Fruit fly (Drosophila melanogaster) whole organism, embryonic: ENCODE results near the gene GstO2.

Experiments
- B-H1 ChIP-seq: fragments of 200-800 bp; sonication (Bioruptor generic); IDR thresholded peaks from 3 replicates; pipeline ENCODE4 v1.3.6; 2022; ENCODE audit warnings: missing biosample characterization, missing genetic modification characterization
- BEAF-32 ChIP-seq: fragments of 200-800 bp; sonication (Bioruptor generic); optimal IDR thresholded peaks from 3 replicates; lab custom pipeline; 2017; ENCODE audit warnings: missing biosample characterization, missing genetic modification characterization, mild to moderate bottlenecking, moderate library complexity, missing genetic modification reagents
- CG10979 ChIP-seq: fragments of 200-800 bp; sonication (Bioruptor generic); optimal IDR thresholded peaks from 2 replicates; lab custom pipeline; 2018; ENCODE audit warnings: missing biosample characterization, mild to moderate bottlenecking, missing genetic modification characterization, moderate library complexity
- CG11247 ChIP-seq: fragments of 200-800 bp; sonication (Bioruptor generic); IDR thresholded peaks from 2 replicates; pipeline ENCODE4 v1.3.6; 2022; ENCODE audit warnings: missing biosample characterization, missing genetic modification characterization
- CG14050 ChIP-seq: fragments of 200-800 bp; sonication (Bioruptor generic); IDR thresholded peaks from 3 replicates; pipeline ENCODE4 v1.3.6; 2022; ENCODE audit warnings: missing biosample characterization, missing genetic modification characterization
- CG15073 ChIP-seq: fragments of 200-800 bp; sonication (Bioruptor generic); optimal IDR thresholded peaks from 2 replicates; lab custom pipeline; 2016; ENCODE audit warnings: missing biosample characterization, missing genetic modification characterization
- CG15479 ChIP-seq: fragments of 200-800 bp; sonication (Bioruptor generic); optimal IDR thresholded peaks from 3 replicates; lab custom pipeline; 2019; ENCODE audit warnings: missing biosample characterization, mild to moderate bottlenecking, missing genetic modification characterization, moderate library complexity
- CG18011 ChIP-seq: fragments of 200-800 bp; sonication (Bioruptor generic); optimal IDR thresholded peaks from 2 replicates; lab custom pipeline; 2017; ENCODE audit warnings: missing biosample characterization, missing genetic modification characterization, mild to moderate bottlenecking, moderate library complexity, missing genotype
- CG18262 ChIP-seq: fragments of 200-800 bp; optimal IDR thresholded peaks from 3 replicates; lab custom pipeline; 2019; ENCODE audit warnings: missing biosample characterization, mild to moderate bottlenecking, missing genetic modification characterization, moderate library complexity
- CG32532 ChIP-seq: fragments of 200-800 bp; sonication (Bioruptor generic); IDR thresholded peaks from 2 replicates; pipeline ENCODE4 v1.3.6; 2022; ENCODE audit warnings: missing biosample characterization, missing genetic modification characterization
- CG42726 ChIP-seq: fragments of 200-800 bp; sonication (Bioruptor generic); IDR thresholded peaks from 2 replicates; pipeline ENCODE4 v1.3.6; 2022; ENCODE audit warnings: missing biosample characterization, missing genetic modification characterization; ENCODE audit not compliant: partially characterized antibody
- CG8944 ChIP-seq: fragments of 200-800 bp; sonication (Bioruptor generic); optimal IDR thresholded peaks from 3 replicates; lab custom pipeline; 2016; ENCODE audit warnings: missing biosample characterization, missing genetic modification characterization
- CTCF ChIP-seq: fragments of 200-800 bp; sonication (Bioruptor generic); optimal IDR thresholded peaks from 2 replicates; lab custom pipeline; 2017; ENCODE audit warnings: missing biosample characterization, mild to moderate bottlenecking, missing genetic modification characterization, moderate library complexity
- Camta ChIP-seq: fragments of 200-800 bp; sonication (Bioruptor generic); optimal IDR thresholded peaks from 2 replicates; lab custom pipeline; 2016; ENCODE audit warnings: missing biosample characterization, missing genetic modification characterization
- D ChIP-seq, 2 experiments: fragments of 200-800 bp in 1 of 2; fragments of >200 bp in 1 of 2; sonication (Bioruptor generic) in 1 of 2; optimal IDR thresholded peaks; 2 replicates in 1 of 2; 3 replicates in 1 of 2; lab custom pipeline; 2017; ENCODE audit warnings: mild to moderate bottlenecking in 1 of 2, missing biosample characterization in 1 of 2, missing genetic modification characterization in 1 of 2, missing genetic modification reagents in 1 of 2
- Doc2 ChIP-seq: fragments of 200-800 bp; sonication (Bioruptor generic); IDR thresholded peaks from 2 replicates; pipeline ENCODE4 v1.3.6; 2022; ENCODE audit warnings: missing biosample characterization, missing genetic modification characterization
- Drgx ChIP-seq: fragments of 200-800 bp; sonication (Bioruptor generic); IDR thresholded peaks from 2 replicates; pipeline ENCODE4 v1.3.6; 2022; ENCODE audit warnings: missing biosample characterization, missing genetic modification characterization
- Hr51 ChIP-seq, 2 experiments: fragments of 200-800 bp; sonication (Bioruptor generic); optimal IDR thresholded peaks; 2 replicates in 1 of 2; 3 replicates in 1 of 2; lab custom pipeline; 2016 to 2018; ENCODE audit warnings: missing biosample characterization in 2 of 2, missing genetic modification characterization in 2 of 2, mild to moderate bottlenecking in 1 of 2, moderate library complexity in 1 of 2
- MBD-R2 ChIP-seq: fragments of 200-800 bp; sonication (Bioruptor generic); IDR thresholded peaks from 2 replicates; pipeline ENCODE4 v1.3.6; 2022; ENCODE audit warnings: missing biosample characterization, missing genetic modification characterization
- Mes4 ChIP-seq: fragments of 200-800 bp; sonication (Bioruptor generic); optimal IDR thresholded peaks from 2 replicates; lab custom pipeline; 2016; ENCODE audit warnings: missing biosample characterization, missing genetic modification characterization
- NFAT ChIP-seq: fragments of 200-800 bp; sonication (Bioruptor generic); IDR thresholded peaks from 2 replicates; pipeline ENCODE4 v1.3.6; 2022; ENCODE audit warnings: missing biosample characterization, missing genetic modification characterization
- Sox100B ChIP-seq: fragments of 200-800 bp; sonication (Bioruptor generic); optimal IDR thresholded peaks from 3 replicates; lab custom pipeline; 2018; ENCODE audit warnings: missing biosample characterization, mild to moderate bottlenecking, missing genetic modification characterization
- Sox102F ChIP-seq: fragments of 200-800 bp; sonication (Bioruptor generic); optimal IDR thresholded peaks from 2 replicates; lab custom pipeline; 2018; ENCODE audit warnings: missing biosample characterization, mild to moderate bottlenecking, missing genetic modification characterization, moderate library complexity
- Stat92E ChIP-seq, 3 experiments: fragments of >200 bp in 2 of 3; fragments of 200-800 bp in 1 of 3; sonication (Bioruptor generic) in 1 of 3; optimal IDR thresholded peaks; 2 replicates each; lab custom pipeline; 2017 to 2019; ENCODE audit warnings: missing biosample characterization in 3 of 3, missing genetic modification characterization in 3 of 3, mild to moderate bottlenecking in 1 of 3, moderate library complexity in 1 of 3
- Trl ChIP-seq, 3 experiments: fragments of >200 bp in 2 of 3; fragments of 200-800 bp in 1 of 3; sonication (Bioruptor generic) in 1 of 3; optimal IDR thresholded peaks; 2 replicates in 1 of 3; 3 replicates in 2 of 3; lab custom pipeline; 2016 to 2017; ENCODE audit warnings: missing biosample characterization in 1 of 3, missing genetic modification characterization in 1 of 3
- az2 ChIP-seq: fragments of 200-800 bp; sonication (Bioruptor generic); optimal IDR thresholded peaks from 3 replicates; lab custom pipeline; 2016; ENCODE audit warnings: missing biosample characterization, missing genetic modification characterization
- cato ChIP-seq: fragments of 200-800 bp; sonication (Bioruptor generic); optimal IDR thresholded peaks from 2 replicates; lab custom pipeline; 2016; ENCODE audit warnings: missing biosample characterization, missing genetic modification characterization, borderline replicate concordance
- cg ChIP-seq: fragments of 200-800 bp; sonication (Bioruptor generic); optimal IDR thresholded peaks from 3 replicates; lab custom pipeline; 2019; ENCODE audit warnings: missing biosample characterization, mild to moderate bottlenecking, missing genetic modification characterization, moderate library complexity
- chinmo ChIP-seq: fragments of 200-800 bp; sonication (Bioruptor generic); IDR thresholded peaks from 4 replicates; pipeline ENCODE4 v1.3.6; 2022; ENCODE audit warnings: missing biosample characterization, missing genetic modification characterization; ENCODE audit not compliant: partially characterized antibody
- chm ChIP-seq: fragments of 200-800 bp; sonication (Bioruptor generic); IDR thresholded peaks from 2 replicates; pipeline ENCODE4 v1.3.6; 2022; ENCODE audit warnings: missing biosample characterization, missing genetic modification characterization
- disco-r ChIP-seq: fragments of 200-800 bp; sonication (Bioruptor generic); optimal IDR thresholded peaks from 2 replicates; lab custom pipeline; 2016; ENCODE audit warnings: missing biosample characterization, missing genetic modification characterization
- dm ChIP-seq: fragments of 200-800 bp; sonication (Bioruptor generic); optimal IDR thresholded peaks from 3 replicates; lab custom pipeline; 2016; ENCODE audit warnings: missing biosample characterization, missing genetic modification characterization
- esg ChIP-seq: fragments of 200-800 bp; sonication (Bioruptor generic); conservative IDR thresholded peaks from 2 replicates; pipeline ENCODE4 v1.3.6; 2022; ENCODE audit warnings: missing biosample characterization, missing genetic modification characterization
- lov ChIP-seq, 2 experiments: fragments of 200-800 bp in 1 of 2; fragments of >200 bp in 1 of 2; sonication (Bioruptor generic) in 1 of 2; IDR thresholded peaks in 1 of 2; optimal IDR thresholded peaks in 1 of 2; 2 replicates in 1 of 2; 3 replicates in 1 of 2; pipeline versions ENCODE4 v1.3.6 to Lab custom; 2017 to 2022; ENCODE audit warnings: missing biosample characterization in 1 of 2, missing genetic modification characterization in 1 of 2
- otp ChIP-seq: fragments of 200-800 bp; sonication (Bioruptor generic); IDR thresholded peaks from 3 replicates; pipeline ENCODE4, ENCODE4 v1.3.6; 2022; ENCODE audit warnings: missing biosample characterization, missing genetic modification characterization
- p53 ChIP-seq: fragments of 200-800 bp; sonication (Bioruptor generic); optimal IDR thresholded peaks from 2 replicates; lab custom pipeline; 2016; ENCODE audit warnings: missing biosample characterization, missing genetic modification characterization
- pros ChIP-seq: fragments of 200-800 bp; sonication (Bioruptor generic); optimal IDR thresholded peaks from 3 replicates; lab custom pipeline; 2019; ENCODE audit warnings: missing biosample characterization, mild to moderate bottlenecking, missing genetic modification characterization, moderate library complexity
- scrt ChIP-seq: fragments of 200-800 bp; sonication (Bioruptor generic); optimal IDR thresholded peaks from 2 replicates; lab custom pipeline; 2018; ENCODE audit warnings: missing biosample characterization, mild to moderate bottlenecking, missing genetic modification characterization, moderate library complexity
- sim ChIP-seq: fragments of 200-800 bp; sonication (Bioruptor generic); IDR thresholded peaks from 2 replicates; pipeline ENCODE4 v1.3.6; 2022; ENCODE audit warnings: missing biosample characterization, missing genetic modification characterization
- slbo ChIP-seq: fragments of 200-800 bp; sonication (Bioruptor generic); IDR thresholded peaks from 2 replicates; pipeline ENCODE4 v1.3.6; 2022; ENCODE audit warnings: missing biosample characterization, missing genetic modification characterization
- stc ChIP-seq: fragments of 200-800 bp; sonication (Bioruptor generic); IDR thresholded peaks from 2 replicates; pipeline ENCODE4 v1.3.6; 2022; ENCODE audit warnings: missing biosample characterization, missing genetic modification characterization
- tin ChIP-seq: fragments of 200-800 bp; sonication (Bioruptor generic); optimal IDR thresholded peaks from 3 replicates; lab custom pipeline; 2016; ENCODE audit warnings: missing biosample characterization, missing genetic modification characterization
- tio ChIP-seq: fragments of 200-800 bp; sonication (Bioruptor generic); optimal IDR thresholded peaks from 2 replicates; lab custom pipeline; 2017; ENCODE audit warnings: missing biosample characterization, missing genetic modification characterization, inconsistent platforms
- twi ChIP-seq: fragments of 200-800 bp; optimal IDR thresholded peaks from 2 replicates; lab custom pipeline; 2019; ENCODE audit warnings: missing biosample characterization, mild to moderate bottlenecking, missing genetic modification characterization, moderate library complexity
- tx ChIP-seq: fragments of 200-800 bp; sonication (Bioruptor generic); optimal IDR thresholded peaks from 2 replicates; lab custom pipeline; 2016; ENCODE audit warnings: missing biosample characterization, missing genetic modification characterization
- unc-4 ChIP-seq: fragments of 200-800 bp; sonication (Bioruptor generic); IDR thresholded peaks from 2 replicates; pipeline ENCODE4 v1.3.6; 2022; ENCODE audit warnings: missing biosample characterization, missing genetic modification characterization; ENCODE audit not compliant: partially characterized antibody
- usp ChIP-seq: fragments of >200 bp; optimal IDR thresholded peaks from 2 replicates; lab custom pipeline; 2017; ENCODE audit warnings: missing biosample characterization, missing genetic modification characterization
- wek ChIP-seq: fragments of 200-800 bp; sonication (Bioruptor generic); optimal IDR thresholded peaks from 3 replicates; lab custom pipeline; 2018; ENCODE audit warnings: missing biosample characterization, mild to moderate bottlenecking, missing genetic modification characterization, moderate library complexity

The GstO2 gene

DNA sequence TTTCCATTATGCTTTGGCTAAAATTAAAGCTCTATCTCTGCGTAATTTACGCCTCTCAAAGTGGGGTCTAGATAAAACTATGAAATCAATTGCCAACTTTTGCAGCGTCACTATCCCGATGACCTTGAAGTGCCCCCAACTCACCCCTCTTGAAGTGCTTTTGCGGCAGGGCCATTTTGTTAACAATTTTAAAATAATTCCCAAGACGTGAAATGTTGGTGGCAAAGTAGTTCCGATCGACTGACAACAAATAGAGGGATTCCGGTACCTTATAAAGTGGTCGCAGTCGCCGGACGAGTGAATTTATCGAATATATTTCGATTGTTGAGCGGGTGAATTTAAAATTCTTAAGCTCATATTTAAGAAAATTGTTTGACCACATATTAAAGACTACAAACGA is at the start of gene GstO2 (continued):
- TF ChIP-seq disco-r (GFP tag; lab: Kevin White, UChicago) (no peak), CG14050 (GFP tag; lab: Robert Waterston, UW) (no peak), dm (GFP tag; lab: Kevin White, UChicago) (no peak), CG18011 (GFP tag; lab: Kevin White, UChicago) (no peak), Sox100B (GFP tag; lab: Kevin White, UChicago) (no peak), Camta (GFP tag; lab: Kevin White, UChicago) (no peak), Mes4 (no peak), scrt (GFP tag; lab: Kevin White, UChicago) (no peak), tx (GFP tag; lab: Kevin White, UChicago) (no peak), Sox102F (GFP tag; lab: Kevin White, UChicago) (no peak), cato (GFP tag; lab: Kevin White, UChicago) (no peak), CG15073 (GFP tag; lab: Kevin White, UChicago) (no peak), Stat92E (GFP tag; optimal IDR thresholded peaks at IDR 0.05; lab: Kevin White, UChicago) (no peak), CG8944 (GFP tag; lab: Kevin White, UChicago) (no peak), B-H1 (GFP tag; lab: Robert Waterston, UW) (no peak)

DNA sequence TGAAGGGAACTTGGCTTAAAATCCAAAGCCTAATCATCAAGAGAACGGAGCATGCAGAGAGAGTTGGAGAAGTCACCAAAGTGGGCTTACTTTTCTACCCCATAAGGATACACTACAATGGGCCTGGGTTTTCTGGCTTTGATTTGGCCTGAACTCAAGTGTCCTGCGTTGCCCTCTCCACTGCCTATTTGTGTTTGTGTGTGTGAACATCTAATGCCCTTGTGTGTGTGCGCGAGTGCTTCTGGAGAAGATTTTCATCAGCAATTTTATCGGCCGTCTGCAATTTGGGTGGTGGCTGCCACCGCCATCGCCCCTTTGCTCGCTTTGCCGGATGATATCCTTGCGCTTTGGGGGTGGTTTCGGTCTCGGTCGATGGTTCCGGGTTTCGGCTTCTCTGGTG is 37.3 kb upstream of the GstO2 start:
- TF ChIP-seq usp (GFP tag; lab: Kevin White, UChicago) (no peak), wek (GFP tag; lab: Kevin White, UChicago) (no peak), Trl (optimal IDR thresholded peaks at IDR 0.05; lab: Kevin White, UChicago) (peak in 1 of 2 experiments; percentile 19), Trl (GFP tag; optimal IDR thresholded peaks at IDR 0.05; lab: Kevin White, UChicago) (no peak), MBD-R2 (GFP tag; lab: Robert Waterston, UW) (0 out of 2 replicates have a peak, but pooled peaks have one; percentile 12), slbo (GFP tag; lab: Robert Waterston, UW) (no peak), CG32532 (GFP tag; lab: Robert Waterston, UW) (peak; percentile 28; the same call in 1 of the 2 replicates), tin (GFP tag; lab: Kevin White, UChicago) (no peak), CG11247 (GFP tag; lab: Robert Waterston, UW) (no peak), CG42726 (GFP tag; lab: Robert Waterston, UW) (no peak), CG18262 (tag; lab: Kevin White, UChicago) (no peak), chinmo (GFP tag; lab: Robert Waterston, UW) (0 out of 4 replicates have a peak, but pooled peaks have one; percentile 17), tio (no peak), pros (GFP tag; lab: Kevin White, UChicago) (peak; percentile 92), sim (no peak), lov (optimal IDR thresholded peaks at IDR 0.05; lab: Kevin White, UChicago) (no peak), lov (GFP tag; IDR thresholded peaks at IDR 0.05; lab: Robert Waterston, UW) (0 out of 3 replicates have a peak, but pooled peaks have one; percentile 14), stc (GFP tag; lab: Robert Waterston, UW) (no peak), Hr51 (GFP tag; optimal IDR thresholded peaks at IDR 0.05; lab: Kevin White, UChicago) (no peak), unc-4 (no peak), CG15479 (GFP tag; lab: Kevin White, UChicago) (no peak), cg (GFP tag; lab: Kevin White, UChicago) (peak; percentile 7)

DNA sequence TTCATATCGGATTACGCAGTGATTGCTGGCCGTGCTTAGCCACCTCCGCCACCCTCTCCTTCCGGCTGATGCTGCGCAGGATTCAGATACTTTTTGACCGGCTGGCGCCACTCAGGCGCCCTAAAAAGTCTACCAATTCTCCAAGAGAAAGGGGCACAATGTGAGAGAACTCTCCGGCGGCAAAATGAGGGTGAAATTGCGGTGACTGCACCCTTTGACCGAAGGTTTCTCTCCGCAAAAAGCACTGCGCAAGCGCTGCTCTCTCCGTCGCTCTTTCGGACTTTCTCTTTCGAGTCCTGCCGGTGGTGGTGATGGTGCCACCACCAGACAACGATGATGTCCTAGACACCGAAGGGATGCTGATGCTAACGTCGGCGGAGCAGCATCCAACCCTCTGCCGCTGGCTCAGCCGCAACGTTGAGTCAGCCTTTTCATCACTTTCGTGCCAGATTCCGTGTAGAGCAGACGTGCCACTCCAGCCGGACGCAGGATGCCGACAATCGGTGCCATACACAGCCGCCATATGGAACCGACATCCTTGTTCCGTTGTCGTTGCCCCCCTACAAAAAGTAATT is 36.5 kb upstream of the GstO2 start:
- TF ChIP-seq CTCF (peak; percentile 44), BEAF-32 (GFP tag; lab: Kevin White, UChicago) (no peak), esg (GFP tag; lab: Robert Waterston, UW) (no peak), NFAT (GFP tag; lab: Robert Waterston, UW) (no peak), slbo (GFP tag; lab: Robert Waterston, UW) (no peak), D (optimal IDR thresholded peaks at IDR 0.05; lab: Kevin White, UChicago) (no peak), D (GFP tag; optimal IDR thresholded peaks at IDR 0.05; lab: Kevin White, UChicago) (no peak), twi (tag; lab: Kevin White, UChicago) (no peak), Doc2 (GFP tag; lab: Robert Waterston, UW) (no peak), CG10979 (tag; lab: Kevin White, UChicago) (no peak), Drgx (GFP tag; lab: Robert Waterston, UW) (no peak), az2 (no peak), chm (GFP tag; lab: Robert Waterston, UW) (peak; percentile 38; the same call in 1 of the 2 replicates), p53 (GFP tag; lab: Kevin White, UChicago) (no peak), otp (GFP tag; lab: Robert Waterston, UW) (no peak)
